Worm (Caenorhabditis elegans) whole organism, L2 larva: Measurements from ENCODE around the gene C08F11.3.

Source experiments
- alr-1 ChIP-seq: fragments of 150-350 bp; optimal IDR thresholded peaks from 2 replicates; lab custom pipeline; 2014; ENCODE audit warnings: missing biosample characterization, missing genetic modification characterization
- snpc-4 ChIP-seq: fragments of 150-350 bp; optimal IDR thresholded peaks from 2 replicates; lab custom pipeline; 2014; ENCODE audit warnings: missing biosample characterization, missing genetic modification characterization
- unc-55 ChIP-seq: fragments of 150-350 bp; sonication (generic microtip); optimal IDR thresholded peaks from 3 replicates; lab custom pipeline; 2014; ENCODE audit warnings: missing biosample characterization, missing genetic modification reagents, missing genetic modification characterization

- TF ChIP-seq unc-55 (GFP tag; lab: Kevin White, UChicago), result no peak
- no peak for TF ChIP-seq snpc-4 (tag; lab: Kevin White, UChicago)
- TF ChIP-seq alr-1 (tag; lab: Kevin White, UChicago), result no peak
Measured at ce11 chrIV:13609755-13610154, 9.5 kb upstream of the C08F11.3 start, which contains the start of gene C08F11.13.
